Worm (Caenorhabditis elegans) whole organism, L4/young adult: ENCODE data around the gene T05H10.4.

Source experiments
- W03F9.2 ChIP-seq: fragments of 150-350 bp; optimal IDR thresholded peaks from 2 replicates; lab custom pipeline; 2014; ENCODE audit warnings: missing biosample characterization, missing genetic modification characterization
- dao-5 ChIP-seq: sonication (generic microtip); optimal IDR thresholded peaks from 2 replicates; lab custom pipeline; 2016; ENCODE audit warnings: missing genotype, missing genetic modification characterization, moderate library complexity, missing compliant biosample characterization
- him-1 ChIP-seq: sonication (generic microtip); optimal IDR thresholded peaks from 2 replicates; lab custom pipeline; 2016; ENCODE audit warnings: missing genotype, missing genetic modification reagents, missing genetic modification characterization, missing compliant biosample characterization

The T05H10.4 gene

DNA sequence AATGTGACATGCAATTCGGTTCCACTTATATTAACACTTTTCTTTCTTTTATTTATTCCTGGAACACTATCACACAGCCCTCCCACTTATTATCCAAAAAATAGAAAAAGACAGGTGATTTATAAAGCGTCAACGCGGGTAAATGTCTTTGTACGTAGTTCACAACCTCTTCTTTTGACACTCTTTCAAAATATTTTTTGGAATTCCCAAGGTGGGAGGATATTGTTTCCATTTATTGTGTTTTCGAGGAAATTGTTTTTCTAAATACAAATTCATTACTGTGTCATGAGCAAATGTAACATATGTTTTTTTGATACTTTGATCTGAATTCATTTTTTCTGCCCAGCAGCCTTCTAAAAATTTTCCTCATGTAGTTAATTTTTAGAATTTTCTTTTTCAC is 5.0 kb downstream of the T05H10.4 start:
- TF ChIP-seq him-1 (tag; lab: Kevin White, UChicago) (no peak), W03F9.2 (no peak), dao-5 (tag; lab: Kevin White, UChicago) (no peak)

ce11 chrII:8058769-8059168 is 5.8 kb downstream of the T05H10.4 start, which contains the start of gene T05H10.8:
Gene T05H10.8, plus strand, starts transcription at chrII:8059069.
- TF ChIP-seq W03F9.2 (no peak), dao-5 (tag; lab: Kevin White, UChicago) (no peak), him-1 (tag; lab: Kevin White, UChicago) (no peak)

- no peak for TF ChIP-seq W03F9.2
- TF ChIP-seq him-1 (tag; lab: Kevin White, UChicago), result no peak
- TF ChIP-seq dao-5 (tag; lab: Kevin White, UChicago), result no peak
Measured at ce11 chrII:8059532-8059931, 6.6 kb downstream of the T05H10.4 start.

DNA sequence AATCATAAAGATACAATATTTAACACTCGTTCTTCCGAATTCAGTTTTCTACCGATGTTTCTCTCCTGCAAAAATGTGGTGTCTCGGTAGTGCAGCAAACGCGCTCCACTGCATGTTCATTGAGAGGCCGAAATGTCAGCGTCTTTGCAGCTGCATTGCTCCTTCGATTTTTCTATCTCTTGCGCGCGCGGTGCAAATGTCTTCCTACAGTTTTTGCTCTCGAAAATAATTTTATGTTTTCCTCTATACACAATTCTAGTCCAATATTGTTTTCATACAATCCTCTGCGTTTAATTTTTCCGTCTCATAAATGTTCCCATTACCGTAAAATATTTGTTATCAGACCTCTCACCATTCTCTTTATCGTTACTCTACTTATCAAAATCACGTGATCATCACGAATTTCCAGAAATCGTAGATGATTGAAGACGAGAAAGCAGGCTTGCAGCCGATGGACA is 9.4 kb downstream of the T05H10.4 start, which contains the start of gene ufd-2:
ufd-2 (plus strand) TSS at position 408 of the 458 bp plus-strand sequence.
- TF ChIP-seq W03F9.2, result peak; percentile 66
- TF ChIP-seq dao-5 (tag; lab: Kevin White, UChicago), result no peak
- TF ChIP-seq him-1 (tag; lab: Kevin White, UChicago), result no peak

- TF ChIP-seq W03F9.2 (no peak), him-1 (tag; lab: Kevin White, UChicago) (no peak), dao-5 (tag; lab: Kevin White, UChicago) (no peak)
Measured at ce11 chrII:8065985-8066384, 13.0 kb downstream of the T05H10.4 start, which contains the start of gene pdha-1. Gene pdha-1, plus strand, starts transcription at chrII:8066285.

DNA sequence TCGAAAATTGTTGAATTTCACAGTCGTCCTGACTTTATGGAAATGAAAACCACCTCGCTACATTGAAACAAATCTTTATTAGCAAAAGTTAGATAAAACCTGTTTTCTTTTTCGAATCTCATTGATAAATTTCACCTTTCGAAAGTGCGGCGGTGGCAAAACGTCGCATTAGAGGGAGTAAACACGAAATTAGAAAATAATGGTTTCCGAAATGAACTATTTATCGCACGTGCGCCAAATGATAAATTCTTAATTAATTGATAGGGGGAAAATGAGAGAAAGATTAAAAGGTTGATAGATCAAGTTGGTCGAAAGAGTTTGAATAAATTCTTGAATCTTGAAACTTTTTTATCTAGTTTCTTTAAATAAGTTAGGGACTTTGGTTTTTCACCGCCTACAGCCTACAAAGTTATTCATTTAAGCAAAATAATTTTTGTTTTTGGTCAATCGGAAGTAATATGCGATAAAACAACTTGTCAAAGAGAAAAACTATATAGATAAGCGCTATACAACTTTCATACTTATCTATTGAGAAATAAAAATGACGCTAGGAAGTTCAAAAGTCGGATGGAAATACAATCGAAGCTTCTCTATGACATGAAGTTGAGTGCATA is 18.2 kb downstream of the T05H10.4 start:
- TF ChIP-seq W03F9.2, result no peak
- TF ChIP-seq him-1 (tag; lab: Kevin White, UChicago), result no peak
- TF ChIP-seq dao-5 (tag; lab: Kevin White, UChicago), result no peak

- TF ChIP-seq dao-5 (tag; lab: Kevin White, UChicago) (no peak), him-1 (tag; lab: Kevin White, UChicago) (peak; percentile 31), W03F9.2 (no peak)
Measured at ce11 chrII:8071801-8072544, 19.0 kb downstream of the T05H10.4 start.

ce11 chrII:8073222-8073621 is 20.3 kb downstream of the T05H10.4 start, which contains the start of gene gpcp-2:
Gene gpcp-2, minus strand, starts transcription at chrII:8073374.
- no peak for TF ChIP-seq W03F9.2
- TF ChIP-seq dao-5 (tag; lab: Kevin White, UChicago), result no peak

DNA sequence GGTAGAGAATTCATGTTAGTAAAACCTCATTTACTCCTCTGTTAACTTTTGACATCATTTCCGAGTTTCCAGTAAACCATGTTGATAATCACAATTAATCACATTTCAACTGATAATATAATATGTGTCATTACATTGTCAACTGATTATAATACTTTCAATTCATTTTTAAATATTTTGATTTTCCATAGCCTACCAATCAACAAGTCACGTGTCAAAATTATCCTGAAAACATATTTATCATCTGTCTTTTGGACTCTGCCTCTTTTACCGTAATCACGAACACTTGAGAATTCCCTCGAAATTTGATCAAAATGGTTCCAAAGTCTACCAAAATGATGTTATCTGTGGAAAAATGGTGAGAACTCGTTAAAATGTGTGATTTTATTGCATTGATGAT is 21.1 kb downstream of the T05H10.4 start:
- TF ChIP-seq him-1 (tag; lab: Kevin White, UChicago) (no peak), W03F9.2 (no peak), dao-5 (tag; lab: Kevin White, UChicago) (no peak)

DNA sequence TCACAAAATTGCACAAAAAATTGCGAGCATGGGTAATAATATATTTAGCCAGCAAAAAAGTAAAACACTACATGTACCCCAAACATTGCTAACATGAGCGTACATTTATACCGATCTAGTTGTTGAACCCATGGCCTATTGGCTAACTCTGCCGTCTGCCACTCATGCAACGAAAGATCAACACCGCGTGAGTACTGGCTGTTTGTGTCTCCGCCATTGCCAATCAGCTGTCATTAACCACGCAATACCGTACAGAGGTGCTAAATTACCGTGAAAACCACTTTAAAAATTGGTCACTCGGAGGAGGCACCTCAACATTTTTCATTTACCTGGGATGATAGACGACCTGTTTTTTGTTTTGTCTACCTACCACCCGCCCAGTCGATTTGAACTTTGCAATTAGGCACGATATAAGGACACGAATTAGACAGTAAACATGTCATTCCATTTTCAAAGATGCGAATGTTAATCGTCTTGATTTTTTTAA is 22.4 kb downstream of the T05H10.4 start, which contains the start of gene K02C4.2:
K02C4.2 (plus strand) TSS at position 437 of the 487 bp plus-strand sequence.
- TF ChIP-seq dao-5 (tag; lab: Kevin White, UChicago) (peak; percentile 83), W03F9.2 (peak; percentile 46), him-1 (tag; lab: Kevin White, UChicago) (peak; percentile 13)

DNA sequence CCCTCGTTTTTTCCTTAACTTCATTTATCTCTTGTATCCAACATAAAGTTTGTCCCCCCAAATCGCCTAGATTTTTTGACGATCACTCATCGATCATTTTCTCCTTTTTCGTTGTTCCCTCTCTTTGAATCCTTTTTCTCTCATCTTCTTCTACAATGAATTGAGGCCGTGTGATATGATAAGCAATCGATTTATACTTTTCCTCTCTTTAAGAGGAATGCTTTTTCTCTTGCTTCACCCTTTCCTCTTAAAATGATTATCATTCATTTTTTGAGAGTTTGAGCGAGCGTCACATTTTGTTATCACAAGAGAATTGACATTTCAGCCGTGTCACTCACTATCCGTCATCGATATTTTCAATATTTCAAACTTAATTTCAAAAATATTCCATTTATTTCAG is 25.1 kb downstream of the T05H10.4 start, which contains the start of gene K02C4.5:
K02C4.5 (plus strand) TSS at position 395 of the 400 bp plus-strand sequence.
- TF ChIP-seq W03F9.2, result no peak
- TF ChIP-seq him-1 (tag; lab: Kevin White, UChicago), result no peak
- TF ChIP-seq dao-5 (tag; lab: Kevin White, UChicago), result no peak

DNA sequence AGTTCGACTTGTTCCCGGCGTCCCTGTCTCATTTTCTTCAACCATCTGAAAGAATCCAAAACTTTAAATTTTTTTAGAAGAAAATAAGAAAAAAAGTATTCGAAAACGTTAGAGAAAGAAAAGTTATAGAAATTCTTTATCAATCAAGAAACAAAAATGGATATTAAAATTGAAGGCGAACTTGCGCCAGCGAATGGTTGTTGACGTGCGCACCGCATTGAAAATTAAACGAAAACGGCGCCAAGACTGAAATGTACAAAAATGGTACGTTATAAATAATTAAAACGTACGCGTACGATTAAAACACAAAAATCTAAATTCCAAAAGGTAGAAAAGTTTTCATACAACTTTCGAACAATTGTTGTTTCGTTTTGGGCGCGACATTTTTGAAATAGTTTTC is 33.9 kb downstream of the T05H10.4 start, which contains the start of gene K02C4.3:
K02C4.3 (minus strand) TSS at position 51 of the 400 bp plus-strand sequence.
- TF ChIP-seq dao-5 (tag; lab: Kevin White, UChicago), result no peak
- TF ChIP-seq him-1 (tag; lab: Kevin White, UChicago), result no peak
- peak; percentile 72 for TF ChIP-seq W03F9.2

- TF ChIP-seq him-1 (tag; lab: Kevin White, UChicago) (no peak), W03F9.2 (peak; percentile 41)
Measured at ce11 chrII:8091528-8091927, 38.6 kb downstream of the T05H10.4 start.

- TF ChIP-seq dao-5 (tag; lab: Kevin White, UChicago) (no peak), him-1 (tag; lab: Kevin White, UChicago) (no peak), W03F9.2 (no peak)
Measured at ce11 chrII:8092537-8092936, 39.6 kb downstream of the T05H10.4 start, which contains the start of gene ltd-1. Gene ltd-1, minus strand, starts transcription at chrII:8092754.
